Fruit fly (Drosophila melanogaster) Kc167 (cell line): ENCODE data around the gene Peritrophin-15a.

Source experiments
- Myc ChIP-seq: fragments of >200 bp; optimal IDR thresholded peaks from 2 replicates; lab custom pipeline; 2017; ENCODE audit warnings: missing external identifiers
- Sin3A ChIP-seq: fragments of >200 bp; optimal IDR thresholded peaks from 2 replicates; lab custom pipeline; 2018; ENCODE audit warnings: missing external identifiers
- h ChIP-seq: fragments of >200 bp; optimal IDR thresholded peaks from 3 replicates; lab custom pipeline; 2018; ENCODE audit warnings: missing external identifiers
- insv ChIP-seq: fragments of >200 bp; optimal IDR thresholded peaks from 3 replicates; lab custom pipeline; 2018; ENCODE audit warnings: missing external identifiers
- psq ChIP-seq: fragments of >200 bp; optimal IDR thresholded peaks from 2 replicates; lab custom pipeline; 2017; ENCODE audit warnings: missing external identifiers
- ttk ChIP-seq: sonication (Bioruptor generic); optimal IDR thresholded peaks from 2 replicates; lab custom pipeline; 2017; ENCODE audit warnings: missing external identifiers

DNA sequence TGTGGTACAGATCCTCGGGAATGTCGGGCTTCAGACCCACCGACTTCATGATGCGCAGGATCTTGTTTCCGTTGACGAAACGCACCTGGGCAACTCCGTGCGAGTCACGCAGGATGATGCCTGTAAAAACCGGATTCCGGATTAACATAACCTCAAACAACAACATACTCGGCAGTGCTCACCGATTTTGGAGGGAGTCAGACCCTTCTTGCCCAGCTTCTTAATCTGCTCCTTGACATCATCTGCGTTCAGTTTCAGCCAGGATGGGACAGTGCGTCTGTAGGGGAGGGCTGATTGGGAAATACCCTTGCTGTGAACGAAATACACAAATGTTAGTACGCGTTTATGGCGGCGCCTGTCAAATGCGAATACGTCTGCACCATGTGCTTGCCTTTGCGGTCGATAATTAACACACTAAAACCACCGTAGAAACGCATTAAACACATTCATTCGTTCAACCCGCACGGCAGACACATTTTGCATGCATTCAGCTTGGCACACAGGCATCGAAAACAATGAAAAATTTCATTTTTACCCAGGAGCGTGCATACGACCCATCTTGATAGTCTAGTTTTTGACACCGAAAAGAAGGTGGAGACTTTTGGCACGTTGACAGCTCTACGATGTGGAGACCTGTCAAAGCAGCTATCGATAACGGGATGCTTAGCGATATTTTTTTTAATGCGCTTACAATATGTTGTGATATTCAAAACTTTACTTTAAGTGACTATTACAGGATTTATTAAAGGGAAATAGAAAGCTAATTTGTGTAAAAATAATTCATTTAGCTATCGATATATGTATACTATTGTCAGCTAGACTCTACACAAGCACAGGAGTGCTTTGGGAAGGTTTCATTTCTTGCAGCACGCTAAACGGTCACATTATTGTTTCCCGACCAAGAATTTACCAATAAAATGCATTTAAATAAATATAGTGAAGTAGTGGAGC, 31.6 kb downstream of the Peritrophin-15a start, which contains the start of the genes RpS13 and CSN8:
- no peak for TF ChIP-seq ttk (lab: Kevin White, UChicago)
- TF ChIP-seq psq (lab: Kevin White, UChicago): no peak
- TF ChIP-seq Myc: no peak
- TF ChIP-seq insv: no peak
- TF ChIP-seq h (lab: Kevin White, UChicago): no peak
- no peak for TF ChIP-seq Sin3A (lab: Kevin White, UChicago)
